Worm (Caenorhabditis elegans) whole organism, midembryonic: ENCODE data around the gene set-6.

Source experiments
- T22C8.4 ChIP-seq: fragments of 200-800 bp; sonication (Bioruptor generic); IDR thresholded peaks from 2 replicates; pipeline ENCODE4 v1.3.6; 2022; ENCODE audit warnings: missing genetic modification characterization, missing compliant biosample characterization
- cog-1 ChIP-seq: sonication (generic microtip); optimal IDR thresholded peaks from 2 replicates; lab custom pipeline; 2016; ENCODE audit warnings: missing genetic modification characterization, missing compliant biosample characterization
- ref-1 ChIP-seq: fragments of 200-800 bp; sonication (Bioruptor generic); conservative IDR thresholded peaks from 2 replicates; pipeline ENCODE4 v1.3.6; 2022; ENCODE audit warnings: missing genetic modification reagents, missing genetic modification characterization, missing compliant biosample characterization
- tab-1 ChIP-seq: fragments of 200-800 bp; sonication (Bioruptor generic); IDR thresholded peaks from 2 replicates; pipeline ENCODE4 v1.3.6; 2022; ENCODE audit warnings: missing genetic modification characterization, missing compliant biosample characterization
- ztf-23 ChIP-seq: fragments of 200-800 bp; sonication (Bioruptor generic); IDR thresholded peaks from 2 replicates; pipeline ENCODE4 v1.3.6; 2022; ENCODE audit warnings: missing genetic modification reagents, missing genetic modification characterization, missing compliant biosample characterization

ce11 chrX:11968024-11968598 is 6.4 kb downstream of the set-6 start:
- TF ChIP-seq tab-1 (GFP tag; lab: Robert Waterston, UW) (no peak), ztf-23 (GFP tag; lab: Robert Waterston, UW) (no peak), ref-1 (GFP tag; lab: Robert Waterston, UW) (no peak), cog-1 (tag; lab: Kevin White, UChicago) (no peak), T22C8.4 (GFP tag; lab: Robert Waterston, UW) (no peak)
